Fruit fly (Drosophila melanogaster): ENCODE measurements around the gene lute.

DNA sequence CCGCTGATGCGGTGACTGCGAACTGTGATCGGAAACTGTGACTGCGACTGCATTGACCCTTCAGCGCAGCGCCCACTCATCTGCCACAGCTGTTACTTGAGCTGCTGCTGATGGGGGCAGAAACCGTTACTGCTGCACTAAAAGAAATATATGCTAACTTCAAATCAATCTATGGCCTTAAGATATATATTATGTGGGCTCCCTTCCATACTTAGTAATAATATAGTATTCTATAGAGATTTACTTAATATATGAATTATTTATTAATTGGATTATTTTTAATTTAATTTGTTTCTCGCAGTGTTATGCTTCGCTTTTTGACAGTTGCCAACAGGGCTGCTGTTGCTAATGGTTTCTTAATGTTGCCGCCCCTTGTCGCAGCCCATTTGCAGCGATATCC is 693 bp upstream of the lute start:
- TF ChIP-seq CG8478 (optimal IDR thresholded peaks at IDR 0.05) (no peak), CTCF (optimal IDR thresholded peaks at IDR 0.05) (no peak)

Data from S2 (cell line).